Fruit fly (Drosophila melanogaster) whole organism, embryonic: ENCODE data around the gene CG31650.
A peak's percentile ranks its signal among the peaks of the same experiment; 100 is the strongest.

Experiments
- ATbp ChIP-seq: fragments of 200-800 bp; sonication (Bioruptor generic); optimal IDR thresholded peaks from 2 replicates; lab custom pipeline; 2017; ENCODE audit warnings: missing biosample characterization, mild to moderate bottlenecking, missing genetic modification characterization, missing genetic modification reagents
- Abd-B ChIP-seq: fragments of 200-800 bp; sonication (Bioruptor generic); optimal IDR thresholded peaks from 2 replicates; lab custom pipeline; 2018; ENCODE audit warnings: missing biosample characterization, mild to moderate bottlenecking, missing genetic modification characterization, moderate library complexity
- Awh ChIP-seq: fragments of 200-800 bp; sonication (Bioruptor generic); IDR thresholded peaks from 2 replicates; pipeline ENCODE4, ENCODE4 v1.3.6; 2022; ENCODE audit warnings: missing biosample characterization, missing genetic modification characterization
- Blimp-1 ChIP-seq: fragments of 200-800 bp; sonication (Bioruptor generic); optimal IDR thresholded peaks from 3 replicates; lab custom pipeline; 2018; ENCODE audit warnings: missing biosample characterization, missing genetic modification characterization, mild to moderate bottlenecking, moderate library complexity, missing genetic modification reagents
- C15 ChIP-seq: fragments of 200-800 bp; sonication (Bioruptor generic); IDR thresholded peaks from 3 replicates; pipeline ENCODE4 v1.3.6; 2022; ENCODE audit warnings: missing biosample characterization, missing genetic modification characterization
- CG11247 ChIP-seq: fragments of 200-800 bp; sonication (Bioruptor generic); IDR thresholded peaks from 2 replicates; pipeline ENCODE4 v1.3.6; 2022; ENCODE audit warnings: missing biosample characterization, missing genetic modification characterization
- CG12071 ChIP-seq: fragments of 200-800 bp; sonication (Bioruptor generic); optimal IDR thresholded peaks from 3 replicates; lab custom pipeline; 2018; ENCODE audit warnings: missing biosample characterization, mild to moderate bottlenecking, missing genetic modification characterization
- CG12155 ChIP-seq: fragments of 200-800 bp; sonication (Bioruptor generic); optimal IDR thresholded peaks from 3 replicates; lab custom pipeline; 2016; ENCODE audit warnings: missing biosample characterization, missing genetic modification characterization
- CG1233 ChIP-seq: fragments of 200-800 bp; sonication (Bioruptor generic); optimal IDR thresholded peaks from 4 replicates; lab custom pipeline; 2018; ENCODE audit warnings: missing biosample characterization, mild to moderate bottlenecking, missing genetic modification characterization
- CG12942 ChIP-seq: fragments of 200-800 bp; sonication (Bioruptor generic); optimal IDR thresholded peaks from 3 replicates; lab custom pipeline; 2016; ENCODE audit warnings: missing biosample characterization, missing genetic modification characterization
- CG14050 ChIP-seq: fragments of 200-800 bp; sonication (Bioruptor generic); IDR thresholded peaks from 3 replicates; pipeline ENCODE4 v1.3.6; 2022; ENCODE audit warnings: missing biosample characterization, missing genetic modification characterization
- CG14441 ChIP-seq: fragments of 200-800 bp; sonication (Bioruptor generic); IDR thresholded peaks from 2 replicates; pipeline ENCODE4 v1.3.6; 2022; ENCODE audit warnings: missing biosample characterization, missing genetic modification characterization
- CG15073 ChIP-seq: fragments of 200-800 bp; sonication (Bioruptor generic); optimal IDR thresholded peaks from 2 replicates; lab custom pipeline; 2016; ENCODE audit warnings: missing biosample characterization, missing genetic modification characterization
- CG16863 ChIP-seq: fragments of 200-800 bp; sonication (Bioruptor generic); optimal IDR thresholded peaks from 3 replicates; lab custom pipeline; 2016; ENCODE audit warnings: missing biosample characterization, missing genetic modification characterization
- CG17328 ChIP-seq: fragments of 200-800 bp; sonication (Bioruptor generic); IDR thresholded peaks from 2 replicates; pipeline ENCODE4 v1.3.6; 2022; ENCODE audit warnings: missing biosample characterization, missing genetic modification characterization
- CG17385 ChIP-seq: fragments of 200-800 bp; sonication (Bioruptor generic); optimal IDR thresholded peaks from 3 replicates; lab custom pipeline; 2018; ENCODE audit warnings: missing biosample characterization, mild to moderate bottlenecking, missing genetic modification characterization
- CG1792 ChIP-seq: fragments of 200-800 bp; sonication (Bioruptor generic); optimal IDR thresholded peaks from 2 replicates; lab custom pipeline; 2016; ENCODE audit warnings: missing biosample characterization, missing genetic modification characterization
- CG1832 ChIP-seq: fragments of 200-800 bp; sonication (Bioruptor generic); optimal IDR thresholded peaks from 2 replicates; lab custom pipeline; 2017; ENCODE audit warnings: missing biosample characterization, mild to moderate bottlenecking, missing genetic modification characterization, inconsistent platforms
- CG2678 ChIP-seq: fragments of 200-800 bp; sonication (Bioruptor generic); optimal IDR thresholded peaks from 3 replicates; lab custom pipeline; 2019; ENCODE audit warnings: missing biosample characterization, mild to moderate bottlenecking, missing genetic modification characterization, moderate library complexity
- CG30403 ChIP-seq: fragments of 200-800 bp; sonication (Bioruptor generic); optimal IDR thresholded peaks from 3 replicates; lab custom pipeline; 2016; ENCODE audit warnings: missing biosample characterization, missing genetic modification characterization
- CG34422 ChIP-seq: fragments of 200-800 bp; sonication (Bioruptor generic); IDR thresholded peaks from 3 replicates; pipeline ENCODE4 v1.3.6; 2022; ENCODE audit warnings: missing biosample characterization, missing genetic modification characterization
- CG4328 ChIP-seq: fragments of 200-800 bp; sonication (Bioruptor generic); optimal IDR thresholded peaks from 3 replicates; lab custom pipeline; 2017; ENCODE audit warnings: missing biosample characterization, missing genetic modification reagents, missing genetic modification characterization
- CG4820 ChIP-seq: fragments of 200-800 bp; sonication (Bioruptor generic); optimal IDR thresholded peaks from 3 replicates; lab custom pipeline; 2016; ENCODE audit warnings: missing biosample characterization, missing genetic modification characterization
- CG7372 ChIP-seq: fragments of 200-800 bp; sonication (Bioruptor generic); IDR thresholded peaks from 2 replicates; pipeline ENCODE4 v1.3.6; 2022; ENCODE audit warnings: missing biosample characterization, missing genetic modification characterization
- CG7839 ChIP-seq: fragments of 200-800 bp; sonication (Bioruptor generic); optimal IDR thresholded peaks from 3 replicates; lab custom pipeline; 2018; ENCODE audit warnings: missing biosample characterization, mild to moderate bottlenecking, missing genetic modification characterization, moderate library complexity
- CG8478 ChIP-seq: fragments of >200 bp; optimal IDR thresholded peaks from 2 replicates; lab custom pipeline; 2018
- CG8924 ChIP-seq: fragments of 200-800 bp; optimal IDR thresholded peaks from 3 replicates; lab custom pipeline; 2019; ENCODE audit warnings: missing biosample characterization, mild to moderate bottlenecking, missing genetic modification characterization, moderate library complexity
- CG9817 ChIP-seq: fragments of 200-800 bp; sonication (Bioruptor generic); optimal IDR thresholded peaks from 2 replicates; lab custom pipeline; 2018; ENCODE audit warnings: missing biosample characterization, mild to moderate bottlenecking, missing genetic modification characterization, moderate library complexity
- CTCF ChIP-seq: fragments of 200-800 bp; sonication (Bioruptor generic); optimal IDR thresholded peaks from 2 replicates; lab custom pipeline; 2017; ENCODE audit warnings: missing biosample characterization, mild to moderate bottlenecking, missing genetic modification characterization, moderate library complexity
- Chrac-16 ChIP-seq: fragments of 200-800 bp; sonication (Bioruptor generic); optimal IDR thresholded peaks from 3 replicates; lab custom pipeline; 2016; ENCODE audit warnings: missing biosample characterization, missing genetic modification characterization
- HLH54F ChIP-seq: fragments of 200-800 bp; sonication (Bioruptor generic); optimal IDR thresholded peaks from 3 replicates; lab custom pipeline; 2016; ENCODE audit warnings: missing biosample characterization, missing genetic modification characterization
- Rfx ChIP-seq: fragments of 200-800 bp; sonication (Bioruptor generic); IDR thresholded peaks from 2 replicates; pipeline ENCODE4 v1.3.6; 2022; ENCODE audit warnings: missing biosample characterization, missing genetic modification characterization
- abd-A ChIP-seq: fragments of 200-800 bp; sonication (Bioruptor generic); optimal IDR thresholded peaks from 3 replicates; lab custom pipeline; 2019; ENCODE audit warnings: missing biosample characterization, mild to moderate bottlenecking, missing genetic modification characterization, moderate library complexity
- caup ChIP-seq: fragments of 200-800 bp; sonication (Bioruptor generic); optimal IDR thresholded peaks from 3 replicates; lab custom pipeline; 2017; ENCODE audit warnings: missing biosample characterization, mild to moderate bottlenecking, missing genetic modification characterization, moderate library complexity; ENCODE audit not compliant: severe bottlenecking
- chinmo ChIP-seq: fragments of 200-800 bp; sonication (Bioruptor generic); IDR thresholded peaks from 4 replicates; pipeline ENCODE4 v1.3.6; 2022; ENCODE audit warnings: missing biosample characterization, missing genetic modification characterization; ENCODE audit not compliant: partially characterized antibody
- chm ChIP-seq: fragments of 200-800 bp; sonication (Bioruptor generic); IDR thresholded peaks from 2 replicates; pipeline ENCODE4 v1.3.6; 2022; ENCODE audit warnings: missing biosample characterization, missing genetic modification characterization
- cwo ChIP-seq: fragments of 200-800 bp; sonication (Bioruptor generic); optimal IDR thresholded peaks from 3 replicates; lab custom pipeline; 2017; ENCODE audit warnings: missing biosample characterization, missing genetic modification characterization, mild to moderate bottlenecking, moderate library complexity, missing genetic modification reagents
- dimm ChIP-seq: fragments of 200-800 bp; sonication (Bioruptor generic); IDR thresholded peaks from 2 replicates; pipeline ENCODE4 v1.3.6; 2022; ENCODE audit warnings: missing biosample characterization, missing genetic modification characterization
- dmrt99B ChIP-seq: fragments of 200-800 bp; sonication (Bioruptor generic); optimal IDR thresholded peaks from 2 replicates; lab custom pipeline; 2018; ENCODE audit warnings: missing biosample characterization, mild to moderate bottlenecking, missing genetic modification characterization, moderate library complexity
- dysf ChIP-seq: fragments of 200-800 bp; sonication (Bioruptor generic); IDR thresholded peaks from 3 replicates; pipeline ENCODE4 v1.3.6; 2022; ENCODE audit warnings: missing biosample characterization, missing genetic modification characterization
- lab ChIP-seq: fragments of 200-800 bp; sonication (Bioruptor generic); optimal IDR thresholded peaks from 3 replicates; lab custom pipeline; 2017; ENCODE audit warnings: missing biosample characterization, missing genetic modification characterization, mild to moderate bottlenecking, moderate library complexity, missing genetic modification reagents
- onecut ChIP-seq: fragments of 200-800 bp; sonication (Bioruptor generic); IDR thresholded peaks from 2 replicates; pipeline ENCODE4 v1.3.6; 2022; ENCODE audit warnings: missing biosample characterization, missing genetic modification characterization
- prd ChIP-seq, 3 experiments: fragments of >200 bp in 2 of 3; fragments of 200-800 bp in 1 of 3; sonication (Bioruptor generic) in 1 of 3; optimal IDR thresholded peaks in 2 of 3; IDR thresholded peaks in 1 of 3; 2 replicates in 2 of 3; 3 replicates in 1 of 3; pipeline versions ENCODE4 v1.3.6 to Lab custom; 2017 to 2022; ENCODE audit warnings: missing biosample characterization in 1 of 3, missing genetic modification characterization in 1 of 3
- ranshi ChIP-seq: fragments of 200-800 bp; sonication (Bioruptor generic); IDR thresholded peaks from 2 replicates; pipeline ENCODE4 v1.3.6; 2022; ENCODE audit warnings: missing biosample characterization, missing genetic modification characterization
- rib ChIP-seq: fragments of 200-800 bp; sonication (Bioruptor generic); IDR thresholded peaks from 2 replicates; pipeline ENCODE4 v1.3.6; 2022; ENCODE audit warnings: missing biosample characterization, missing genetic modification characterization
- salm ChIP-seq: fragments of 200-800 bp; sonication (Bioruptor generic); optimal IDR thresholded peaks from 2 replicates; lab custom pipeline; 2018; ENCODE audit warnings: missing biosample characterization, mild to moderate bottlenecking, missing genetic modification characterization
- stc ChIP-seq: fragments of 200-800 bp; sonication (Bioruptor generic); IDR thresholded peaks from 2 replicates; pipeline ENCODE4 v1.3.6; 2022; ENCODE audit warnings: missing biosample characterization, missing genetic modification characterization
- ttk ChIP-seq: fragments of 200-800 bp; sonication (Bioruptor generic); IDR thresholded peaks from 2 replicates; pipeline ENCODE4 v2.1.2; 2022; ENCODE audit warnings: missing biosample characterization, missing genetic modification characterization
- twi ChIP-seq: fragments of 200-800 bp; optimal IDR thresholded peaks from 2 replicates; lab custom pipeline; 2019; ENCODE audit warnings: missing biosample characterization, mild to moderate bottlenecking, missing genetic modification characterization, moderate library complexity
- zfh1 ChIP-seq: fragments of 200-800 bp; sonication (Bioruptor generic); IDR thresholded peaks from 3 replicates; pipeline ENCODE4 v1.3.6; 2022; ENCODE audit warnings: missing biosample characterization, missing genetic modification characterization

Gene CG31650

dm6 chr2L:5043495-5044146 is 891 bp downstream of the CG31650 start (continued):
- TF ChIP-seq ttk (peak; percentile 43), onecut (no peak), CG4328 (GFP tag; lab: Kevin White, UChicago) (no peak), ranshi (peak; percentile 65), zfh1 (GFP tag; lab: Robert Waterston, UW) (0 out of 3 replicates have a peak, but pooled peaks have one; percentile 34), abd-A (tag; lab: Kevin White, UChicago) (peak; percentile 50), ATbp (GFP tag; lab: Kevin White, UChicago) (peak; percentile 37), CG9817 (tag; lab: Kevin White, UChicago) (peak; percentile 37), CG11247 (GFP tag; lab: Robert Waterston, UW) (peak; percentile 32; the same call in 1 of the 2 replicates), dimm (GFP tag; lab: Robert Waterston, UW) (no peak), dysf (GFP tag; lab: Robert Waterston, UW) (peak; percentile 62; the same call in 2 of the 3 replicates), CG12155 (GFP tag; lab: Kevin White, UChicago) (peak; percentile 40), CG4820 (GFP tag; lab: Kevin White, UChicago) (peak; percentile 32), caup (GFP tag; lab: Kevin White, UChicago) (peak; percentile 9), lab (GFP tag; lab: Kevin White, UChicago) (peak; percentile 65), Rfx (GFP tag; lab: Robert Waterston, UW) (peak; percentile 67), dmrt99B (tag; lab: Kevin White, UChicago) (peak; percentile 50), CG14441 (GFP tag; lab: Robert Waterston, UW) (peak; percentile 55), CTCF (GFP tag; lab: Kevin White, UChicago) (no peak), CG34422 (GFP tag; lab: Robert Waterston, UW) (peak; percentile 56; the same call in 1 of the 3 replicates), CG2678 (tag; lab: Kevin White, UChicago) (peak; percentile 55), C15 (no peak), prd (optimal IDR thresholded peaks at IDR 0.05; lab: Kevin White, UChicago) (no peak), prd (GFP tag; IDR thresholded peaks at IDR 0.05; lab: Robert Waterston, UW) (no peak), HLH54F (GFP tag; lab: Kevin White, UChicago) (peak; percentile 18), Awh (GFP tag; lab: Robert Waterston, UW) (no peak), cwo (GFP tag; lab: Kevin White, UChicago) (no peak), CG14050 (GFP tag; lab: Robert Waterston, UW) (peak; percentile 50; the same call in 2 of the 3 replicates), Chrac-16 (GFP tag; lab: Kevin White, UChicago) (peak; percentile 22), CG1832 (peak; percentile 76), CG16863 (GFP tag; lab: Kevin White, UChicago) (no peak), chinmo (GFP tag; lab: Robert Waterston, UW) (0 out of 4 replicates have a peak, but pooled peaks have one; percentile 40), CG12942 (GFP tag; lab: Kevin White, UChicago) (peak; percentile 31), Abd-B (no peak), CG15073 (GFP tag; lab: Kevin White, UChicago) (no peak), salm (tag; lab: Kevin White, UChicago) (no peak), CG8478 (lab: Kevin White, UChicago) (no peak), CG17328 (0 out of 2 replicates have a peak, but pooled peaks have one; percentile 42), CG30403 (GFP tag; lab: Kevin White, UChicago) (peak; percentile 48), twi (tag; lab: Kevin White, UChicago) (no peak), CG1233 (no peak), CG17385 (GFP tag; lab: Kevin White, UChicago) (peak; percentile 21), CG12071 (GFP tag; lab: Kevin White, UChicago) (no peak), CG1792 (GFP tag; lab: Kevin White, UChicago) (no peak), chm (GFP tag; lab: Robert Waterston, UW) (no peak), CG8924 (peak; percentile 4), stc (GFP tag; lab: Robert Waterston, UW) (peak; percentile 60), Blimp-1 (GFP tag; lab: Kevin White, UChicago) (peak; percentile 14), CG7372 (GFP tag; lab: Robert Waterston, UW) (0 out of 2 replicates have a peak, but pooled peaks have one; percentile 20), rib (peak; percentile 50; the same call in 1 of the 2 replicates), CG7839 (peak; percentile 65)
